Fruit fly (Drosophila melanogaster) whole organism: Measurements from ENCODE around the gene Sh3beta.

Source experiments
- CG8478 ChIP-seq: fragments of >200 bp; optimal IDR thresholded peaks from 2 replicates; lab custom pipeline; 2018; ENCODE audit warnings: inconsistent platforms
- Dll ChIP-seq: fragments of >200 bp; optimal IDR thresholded peaks from 2 replicates; lab custom pipeline; 2017
- EcR ChIP-seq, 2 experiments: fragments of >200 bp; optimal IDR thresholded peaks; 2 replicates each; lab custom pipeline; 2017; ENCODE audit warnings: missing biosample characterization in 2 of 2, missing genetic modification characterization in 2 of 2, missing genetic modification reagents in 2 of 2
- pan ChIP-seq: fragments of >200 bp; optimal IDR thresholded peaks from 2 replicates; lab custom pipeline; 2017
- psq ChIP-seq: fragments of >200 bp; optimal IDR thresholded peaks from 2 replicates; lab custom pipeline; 2017
- usp ChIP-seq: fragments of >200 bp; optimal IDR thresholded peaks from 2 replicates; lab custom pipeline; 2017; ENCODE audit warnings: missing biosample characterization, missing genetic modification characterization, mixed read lengths

dm6 chr3L:7370231-7370882, 1.3 kb upstream of the Sh3beta start:
- peak; percentile 79 for TF ChIP-seq CG8478 (lab: Kevin White, UChicago)
- no peak for TF ChIP-seq Dll (lab: Kevin White, UChicago)
- TF ChIP-seq EcR (GFP tag; optimal IDR thresholded peaks at IDR 0.05; lab: Kevin White, UChicago), result no peak
- no peak for TF ChIP-seq psq (lab: Kevin White, UChicago)
- TF ChIP-seq pan, result no peak
- TF ChIP-seq usp (GFP tag; lab: Kevin White, UChicago), result no peak
